Fruit fly (Drosophila melanogaster) whole organism, embryonic: ENCODE data around the gene RabX6.

ENCODE experiments used
- CG10654 ChIP-seq: fragments of 200-800 bp; sonication (Bioruptor generic); optimal IDR thresholded peaks from 2 replicates; lab custom pipeline; 2016; ENCODE audit warnings: missing biosample characterization, missing genetic modification characterization
- CG10959 ChIP-seq: fragments of 200-800 bp; sonication (Bioruptor generic); IDR thresholded peaks from 2 replicates; pipeline ENCODE4 v1.3.6; 2022; ENCODE audit warnings: missing biosample characterization, missing genetic modification characterization
- CG11504 ChIP-seq: fragments of 200-800 bp; sonication (Bioruptor generic); optimal IDR thresholded peaks from 3 replicates; lab custom pipeline; 2019; ENCODE audit warnings: missing biosample characterization, mild to moderate bottlenecking, missing genetic modification characterization, moderate library complexity
- CG14965 ChIP-seq: fragments of 200-800 bp; sonication (Bioruptor generic); optimal IDR thresholded peaks from 2 replicates; lab custom pipeline; 2016; ENCODE audit warnings: missing biosample characterization, missing genetic modification characterization, borderline replicate concordance
- CG17802 ChIP-seq: fragments of 200-800 bp; sonication (Bioruptor generic); optimal IDR thresholded peaks from 2 replicates; lab custom pipeline; 2018; ENCODE audit warnings: missing biosample characterization, mild to moderate bottlenecking, missing genetic modification characterization, moderate library complexity
- CG2712 ChIP-seq: fragments of 200-800 bp; optimal IDR thresholded peaks from 3 replicates; lab custom pipeline; 2019; ENCODE audit warnings: missing biosample characterization, mild to moderate bottlenecking, missing genetic modification characterization, moderate library complexity
- CG3163 ChIP-seq: fragments of 200-800 bp; sonication (Bioruptor generic); optimal IDR thresholded peaks from 3 replicates; lab custom pipeline; 2016; ENCODE audit warnings: missing biosample characterization, missing genetic modification characterization
- CG3281 ChIP-seq: fragments of 200-800 bp; sonication (Bioruptor generic); optimal IDR thresholded peaks from 3 replicates; lab custom pipeline; 2017; ENCODE audit warnings: missing biosample characterization, mild to moderate bottlenecking, missing genetic modification characterization
- CG3838 ChIP-seq: fragments of 200-800 bp; sonication (Bioruptor generic); optimal IDR thresholded peaks from 3 replicates; lab custom pipeline; 2016; ENCODE audit warnings: missing biosample characterization, missing genetic modification characterization
- CG4282 ChIP-seq: fragments of 200-800 bp; sonication (Bioruptor generic); optimal IDR thresholded peaks from 2 replicates; lab custom pipeline; 2016; ENCODE audit warnings: missing biosample characterization, missing genetic modification characterization
- CG6654 ChIP-seq: fragments of 200-800 bp; sonication (Bioruptor generic); optimal IDR thresholded peaks from 2 replicates; lab custom pipeline; 2017; ENCODE audit warnings: missing biosample characterization, mild to moderate bottlenecking, missing genetic modification characterization
- CG8281 ChIP-seq: fragments of 200-800 bp; sonication (Bioruptor generic); optimal IDR thresholded peaks from 2 replicates; lab custom pipeline; 2018; ENCODE audit warnings: missing biosample characterization, mild to moderate bottlenecking, missing genetic modification characterization, moderate library complexity
- CG8290 ChIP-seq, 3 experiments: fragments of 200-800 bp; sonication (Bioruptor generic); optimal IDR thresholded peaks; 2 replicates each; lab custom pipeline; 2016 to 2019; ENCODE audit warnings: missing biosample characterization in 3 of 3, missing genetic modification characterization in 3 of 3, mild to moderate bottlenecking in 2 of 3, moderate library complexity in 1 of 3
- D ChIP-seq, 2 experiments: fragments of 200-800 bp in 1 of 2; fragments of >200 bp in 1 of 2; sonication (Bioruptor generic) in 1 of 2; optimal IDR thresholded peaks; 2 replicates in 1 of 2; 3 replicates in 1 of 2; lab custom pipeline; 2017; ENCODE audit warnings: mild to moderate bottlenecking in 1 of 2, missing biosample characterization in 1 of 2, missing genetic modification characterization in 1 of 2, missing genetic modification reagents in 1 of 2
- Ets97D ChIP-seq: fragments of 200-800 bp; sonication (Bioruptor generic); optimal IDR thresholded peaks from 3 replicates; lab custom pipeline; 2016; ENCODE audit warnings: missing biosample characterization, missing genetic modification characterization
- HLH4C ChIP-seq: fragments of 200-800 bp; sonication (Bioruptor generic); IDR thresholded peaks from 3 replicates; pipeline ENCODE4 v1.3.6; 2022; ENCODE audit warnings: missing biosample characterization, missing genetic modification characterization; ENCODE audit not compliant: partially characterized antibody
- HLH54F ChIP-seq: fragments of 200-800 bp; sonication (Bioruptor generic); optimal IDR thresholded peaks from 3 replicates; lab custom pipeline; 2016; ENCODE audit warnings: missing biosample characterization, missing genetic modification characterization
- Med ChIP-seq: fragments of 200-800 bp; sonication (Bioruptor generic); peaks from one replicate; lab custom pipeline; 2016; ENCODE audit warnings: missing biosample characterization, missing genetic modification characterization, mild to moderate bottlenecking, inconsistent platforms, moderate library complexity
- Nf-YC ChIP-seq: fragments of 200-800 bp; optimal IDR thresholded peaks from 3 replicates; lab custom pipeline; 2019; ENCODE audit warnings: missing biosample characterization, mild to moderate bottlenecking, missing genetic modification characterization, moderate library complexity
- Opbp ChIP-seq: fragments of 200-800 bp; sonication (Bioruptor generic); IDR thresholded peaks from 3 replicates; pipeline ENCODE4 v1.3.6; 2022; ENCODE audit warnings: missing biosample characterization, missing genetic modification characterization; ENCODE audit not compliant: partially characterized antibody
- Rfx ChIP-seq: fragments of 200-800 bp; sonication (Bioruptor generic); IDR thresholded peaks from 2 replicates; pipeline ENCODE4 v1.3.6; 2022; ENCODE audit warnings: missing biosample characterization, missing genetic modification characterization
- Rx ChIP-seq: fragments of 200-800 bp; sonication (Bioruptor generic); IDR thresholded peaks from 2 replicates; pipeline ENCODE4 v1.3.6; 2022; ENCODE audit warnings: missing biosample characterization, missing genetic modification characterization
- Sry-β ChIP-seq: fragments of 200-800 bp; sonication (Bioruptor generic); optimal IDR thresholded peaks from 2 replicates; lab custom pipeline; 2018; ENCODE audit warnings: missing biosample characterization, mild to moderate bottlenecking, missing genetic modification characterization, moderate library complexity
- Ssrp ChIP-seq: fragments of 200-800 bp; sonication (Bioruptor generic); optimal IDR thresholded peaks from 2 replicates; lab custom pipeline; 2018; ENCODE audit warnings: missing biosample characterization, mild to moderate bottlenecking, missing genetic modification characterization, moderate library complexity
- TFAM ChIP-seq: fragments of 200-800 bp; sonication (Bioruptor generic); optimal IDR thresholded peaks from 2 replicates; lab custom pipeline; 2017; ENCODE audit warnings: missing biosample characterization, missing genetic modification characterization, inconsistent platforms
- Trl ChIP-seq, 3 experiments: fragments of >200 bp in 2 of 3; fragments of 200-800 bp in 1 of 3; sonication (Bioruptor generic) in 1 of 3; optimal IDR thresholded peaks; 2 replicates in 1 of 3; 3 replicates in 2 of 3; lab custom pipeline; 2016 to 2017; ENCODE audit warnings: missing biosample characterization in 1 of 3, missing genetic modification characterization in 1 of 3
- ab ChIP-seq: fragments of 200-800 bp; sonication (Bioruptor generic); optimal IDR thresholded peaks from 2 replicates; lab custom pipeline; 2016; ENCODE audit warnings: missing biosample characterization, missing genetic modification characterization
- bigmax ChIP-seq: fragments of 200-800 bp; sonication (Bioruptor generic); optimal IDR thresholded peaks from 2 replicates; lab custom pipeline; 2018; ENCODE audit warnings: missing biosample characterization, mild to moderate bottlenecking, missing genetic modification characterization
- br ChIP-seq: fragments of >200 bp; optimal IDR thresholded peaks from 2 replicates; lab custom pipeline; 2017
- chinmo ChIP-seq: fragments of 200-800 bp; sonication (Bioruptor generic); IDR thresholded peaks from 4 replicates; pipeline ENCODE4 v1.3.6; 2022; ENCODE audit warnings: missing biosample characterization, missing genetic modification characterization; ENCODE audit not compliant: partially characterized antibody
- chm ChIP-seq: fragments of 200-800 bp; sonication (Bioruptor generic); IDR thresholded peaks from 2 replicates; pipeline ENCODE4 v1.3.6; 2022; ENCODE audit warnings: missing biosample characterization, missing genetic modification characterization
- ci ChIP-seq: fragments of 200-800 bp; sonication (Bioruptor generic); IDR thresholded peaks from 3 replicates; pipeline ENCODE4 v1.3.6; 2022; ENCODE audit warnings: missing biosample characterization, missing genetic modification characterization
- hkb ChIP-seq, 2 experiments: fragments of 200-800 bp in 1 of 2; fragments of >200 bp in 1 of 2; sonication (Bioruptor generic) in 1 of 2; IDR thresholded peaks in 1 of 2; optimal IDR thresholded peaks in 1 of 2; 2 replicates each; pipeline versions ENCODE4 v1.3.6 to Lab custom; 2017 to 2022; ENCODE audit warnings: missing biosample characterization in 1 of 2, missing genetic modification characterization in 1 of 2
- kay ChIP-seq: fragments of 200-800 bp; sonication (Bioruptor generic); optimal IDR thresholded peaks from 2 replicates; lab custom pipeline; 2016; ENCODE audit warnings: missing biosample characterization, missing genetic modification characterization
- lov ChIP-seq, 2 experiments: fragments of 200-800 bp in 1 of 2; fragments of >200 bp in 1 of 2; sonication (Bioruptor generic) in 1 of 2; IDR thresholded peaks in 1 of 2; optimal IDR thresholded peaks in 1 of 2; 2 replicates in 1 of 2; 3 replicates in 1 of 2; pipeline versions ENCODE4 v1.3.6 to Lab custom; 2017 to 2022; ENCODE audit warnings: missing biosample characterization in 1 of 2, missing genetic modification characterization in 1 of 2
- nerfin-2 ChIP-seq: fragments of 200-800 bp; sonication (Bioruptor generic); IDR thresholded peaks from 2 replicates; pipeline ENCODE4 v1.3.6; 2022; ENCODE audit warnings: missing biosample characterization, missing genetic modification characterization; ENCODE audit not compliant: partially characterized antibody
- pum ChIP-seq: fragments of 200-800 bp; sonication (Bioruptor generic); optimal IDR thresholded peaks from 2 replicates; lab custom pipeline; 2016; ENCODE audit warnings: missing biosample characterization, missing genetic modification characterization
- sd ChIP-seq: fragments of 200-800 bp; sonication (Bioruptor generic); optimal IDR thresholded peaks from 3 replicates; lab custom pipeline; 2018; ENCODE audit warnings: missing biosample characterization, mild to moderate bottlenecking, missing genetic modification characterization, moderate library complexity
- sens ChIP-seq: fragments of 200-800 bp; sonication (Bioruptor generic); peaks from one replicate; lab custom pipeline; 2016; ENCODE audit warnings: missing biosample characterization, missing genetic modification characterization
- slbo ChIP-seq: fragments of 200-800 bp; sonication (Bioruptor generic); IDR thresholded peaks from 2 replicates; pipeline ENCODE4 v1.3.6; 2022; ENCODE audit warnings: missing biosample characterization, missing genetic modification characterization
- sna ChIP-seq: fragments of 200-800 bp; sonication (Bioruptor generic); IDR thresholded peaks from 2 replicates; pipeline ENCODE4 v1.3.6; 2022; ENCODE audit warnings: missing biosample characterization, missing genetic modification characterization; ENCODE audit not compliant: partially characterized antibody
- stwl ChIP-seq: fragments of 200-800 bp; sonication (Bioruptor generic); optimal IDR thresholded peaks from 3 replicates; lab custom pipeline; 2018; ENCODE audit warnings: missing biosample characterization, mild to moderate bottlenecking, missing genetic modification characterization, moderate library complexity
- tll ChIP-seq, 2 experiments: fragments of 200-800 bp in 1 of 2; fragments of >200 bp in 1 of 2; sonication (Bioruptor generic) in 1 of 2; optimal IDR thresholded peaks; 2 replicates each; lab custom pipeline; 2017 to 2019; ENCODE audit warnings: missing biosample characterization in 2 of 2, missing genetic modification characterization in 2 of 2, mild to moderate bottlenecking in 1 of 2, moderate library complexity in 1 of 2
- tup ChIP-seq: fragments of 200-800 bp; sonication (Bioruptor generic); optimal IDR thresholded peaks from 2 replicates; lab custom pipeline; 2016; ENCODE audit warnings: missing biosample characterization, mild to moderate bottlenecking, missing genetic modification characterization, moderate library complexity
- vfl ChIP-seq: fragments of 200-800 bp; sonication (Bioruptor generic); optimal IDR thresholded peaks from 2 replicates; lab custom pipeline; 2016; ENCODE audit warnings: missing biosample characterization, missing genetic modification characterization

Gene RabX6

dm6 chr3L:663880-664279, 26.4 kb upstream of the RabX6 start (continued):
- TF ChIP-seq D (optimal IDR thresholded peaks at IDR 0.05; lab: Kevin White, UChicago) (no peak), D (GFP tag; optimal IDR thresholded peaks at IDR 0.05; lab: Kevin White, UChicago) (no peak), CG6654 (GFP tag; lab: Kevin White, UChicago) (no peak), slbo (GFP tag; lab: Robert Waterston, UW) (0 out of 2 replicates have a peak, but pooled peaks have one; percentile 5), CG17802 (tag; lab: Kevin White, UChicago) (no peak), CG14965 (GFP tag; lab: Kevin White, UChicago) (no peak), sens (GFP tag; lab: Kevin White, UChicago) (peak; percentile 25), CG8290 (GFP tag; optimal IDR thresholded peaks at IDR 0.05; lab: Kevin White, UChicago) (no peak), CG8290 (tag; optimal IDR thresholded peaks at IDR 0.05; lab: Kevin White, UChicago) (no peak), CG4282 (GFP tag; lab: Kevin White, UChicago) (no peak), Nf-YC (tag; lab: Kevin White, UChicago) (no peak), br (lab: Kevin White, UChicago) (no peak)

dm6 chr3L:666544-666943, 23.8 kb upstream of the RabX6 start:
- TF ChIP-seq ab (GFP tag; lab: Kevin White, UChicago) (no peak), tll (GFP tag; optimal IDR thresholded peaks at IDR 0.05; lab: Kevin White, UChicago) (no peak), pum (no peak), CG14965 (GFP tag; lab: Kevin White, UChicago) (no peak), HLH54F (no peak), Med (GFP tag; lab: Kevin White, UChicago) (no peak), Ssrp (tag; lab: Kevin White, UChicago) (no peak), Rfx (no peak), Ets97D (GFP tag; lab: Kevin White, UChicago) (no peak), CG3281 (no peak), Sry-β (GFP tag; lab: Kevin White, UChicago) (no peak)

DNA sequence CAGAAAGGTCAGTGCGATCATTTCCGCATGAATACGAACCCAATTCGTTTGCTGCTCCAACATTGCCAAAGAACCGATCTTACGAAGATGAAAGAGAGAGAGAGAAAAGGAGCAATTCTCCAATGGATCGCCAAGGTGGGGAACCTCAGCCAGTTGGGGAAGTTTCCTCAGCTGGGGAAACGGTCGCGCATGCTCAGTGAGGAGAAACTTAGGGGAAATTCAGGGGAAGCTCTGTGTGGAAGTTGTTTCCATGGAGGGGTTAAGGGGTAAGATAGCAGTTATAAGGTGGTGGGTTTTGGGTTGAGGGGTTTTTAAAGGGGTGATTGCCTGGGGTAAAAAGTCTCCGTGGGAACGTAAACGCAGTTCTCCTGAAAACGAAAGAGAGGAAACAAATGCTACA, 17.0 kb upstream of the RabX6 start:
- TF ChIP-seq Opbp (GFP tag; lab: Robert Waterston, UW), result 0 out of 3 replicates have a peak, but pooled peaks have one; percentile 11
- TF ChIP-seq hkb (optimal IDR thresholded peaks at IDR 0.05; lab: Kevin White, UChicago), result peak; percentile 63
- TF ChIP-seq hkb (GFP tag; IDR thresholded peaks at IDR 0.05; lab: Robert Waterston, UW), result no peak
- no peak for TF ChIP-seq stwl (tag; lab: Kevin White, UChicago)
- TF ChIP-seq vfl (GFP tag; lab: Kevin White, UChicago), result no peak
- 0 out of 4 replicates have a peak, but pooled peaks have one; percentile 66 for TF ChIP-seq chinmo
- TF ChIP-seq bigmax (GFP tag; lab: Kevin White, UChicago), result no peak
- no peak for TF ChIP-seq tup (GFP tag; lab: Kevin White, UChicago)
- TF ChIP-seq CG11504 (tag; lab: Kevin White, UChicago), result peak; percentile 0
- peak; percentile 52 for TF ChIP-seq nerfin-2
- no peak for TF ChIP-seq CG3838 (GFP tag; lab: Kevin White, UChicago)
- TF ChIP-seq TFAM (GFP tag; lab: Kevin White, UChicago), result no peak
- TF ChIP-seq CG2712, result no peak
- no peak for TF ChIP-seq kay (GFP tag; lab: Kevin White, UChicago)
- TF ChIP-seq CG3163 (GFP tag; lab: Kevin White, UChicago), result no peak
- TF ChIP-seq sd, result peak; percentile 63
- TF ChIP-seq ci (GFP tag; lab: Robert Waterston, UW), result no peak
- TF ChIP-seq CG10654 (GFP tag; lab: Kevin White, UChicago), result no peak
- TF ChIP-seq Nf-YC (tag; lab: Kevin White, UChicago), result peak; percentile 94
- 0 out of 3 replicates have a peak, but pooled peaks have one; percentile 24 for TF ChIP-seq HLH4C (GFP tag; lab: Robert Waterston, UW)
- TF ChIP-seq sna (GFP tag; lab: Robert Waterston, UW), result peak; percentile 23; the same call in 1 of the 2 replicates
- no peak for TF ChIP-seq lov (optimal IDR thresholded peaks at IDR 0.05; lab: Kevin White, UChicago)
- TF ChIP-seq lov (GFP tag; IDR thresholded peaks at IDR 0.05; lab: Robert Waterston, UW), result no peak
- no peak for TF ChIP-seq Rx (GFP tag; lab: Robert Waterston, UW)
- no peak for TF ChIP-seq CG8281 (tag; lab: Kevin White, UChicago)
- peak; percentile 30; the same call in 1 of the 2 replicates for TF ChIP-seq chm
- peak; percentile 42 to 65 for TF ChIP-seq Trl (optimal IDR thresholded peaks at IDR 0.05; lab: Kevin White, UChicago)
- no peak for TF ChIP-seq Trl (GFP tag; optimal IDR thresholded peaks at IDR 0.05; lab: Kevin White, UChicago)
- TF ChIP-seq CG10959 (GFP tag; lab: Robert Waterston, UW), result no peak
